Worm (Caenorhabditis elegans) whole organism, L1 larva: ENCODE measurements around the gene K09F6.11.
"Not testable (repeated sequence)": the region's sequence is repeated elsewhere in the genome, so short reads cannot be mapped to it uniquely, and the experiment has no call there.

ENCODE experiments used
- C04F5.9 ChIP-seq: sonication (generic microtip); optimal IDR thresholded peaks from 2 replicates; lab custom pipeline; 2016; ENCODE audit warnings: missing genetic modification characterization, missing compliant biosample characterization
- blmp-1 ChIP-seq: fragments of 150-350 bp; optimal IDR thresholded peaks from 2 replicates; lab custom pipeline; 2014; ENCODE audit warnings: missing biosample characterization, missing genetic modification characterization
- ceh-8 ChIP-seq: fragments of 200-800 bp; sonication (Bioruptor generic); optimal IDR thresholded peaks from 2 replicates; lab custom pipeline; 2018; ENCODE audit warnings: mild to moderate bottlenecking, missing genetic modification characterization, moderate library complexity, missing compliant biosample characterization
- ces-1 ChIP-seq: fragments of 150-350 bp; optimal IDR thresholded peaks from 2 replicates; lab custom pipeline; 2014; ENCODE audit warnings: missing biosample characterization, missing genetic modification reagents, missing genetic modification characterization
- efl-1 ChIP-seq, 4 experiments: fragments of 150-350 bp; optimal IDR thresholded peaks in 3 of 4; peaks in 1 of 4; 1 replicate in 1 of 4; 2 replicates in 3 of 4; lab custom pipeline; 2014; ENCODE audit warnings: missing biosample characterization in 2 of 4, missing genetic modification characterization in 2 of 4, missing genetic modification reagents in 2 of 4
- egl-13 ChIP-seq: sonication (generic microtip); optimal IDR thresholded peaks from 2 replicates; lab custom pipeline; 2016; ENCODE audit warnings: missing genotype, missing genetic modification reagents, missing genetic modification characterization, missing compliant biosample characterization
- egl-27 ChIP-seq, 2 experiments: fragments of 150-350 bp in 1 of 2; sonication (generic microtip); optimal IDR thresholded peaks; 3 replicates each; lab custom pipeline; 2017 to 2018; ENCODE audit warnings: missing biosample characterization in 2 of 2, missing genetic modification characterization in 2 of 2, missing genetic modification reagents in 2 of 2
- ets-5 ChIP-seq: fragments of 200-800 bp; sonication (Bioruptor generic); IDR thresholded peaks from 2 replicates; pipeline ENCODE4 v1.3.6; 2022; ENCODE audit warnings: missing genetic modification characterization, missing compliant biosample characterization
- grh-1 ChIP-seq: fragments of 200-800 bp; sonication (Bioruptor generic); IDR thresholded peaks from 2 replicates; pipeline ENCODE4 v1.3.6; 2022; ENCODE audit warnings: missing genetic modification reagents, missing genetic modification characterization, missing compliant biosample characterization
- isw-1 ChIP-seq: fragments of 200-800 bp; sonication (Bioruptor generic); IDR thresholded peaks from 2 replicates; pipeline ENCODE4 v1.3.6; 2022; ENCODE audit warnings: missing genetic modification characterization, missing compliant biosample characterization
- lin-14 ChIP-seq: fragments of 200-800 bp; sonication (Bioruptor generic); optimal IDR thresholded peaks from 2 replicates; lab custom pipeline; 2018; ENCODE audit warnings: mild to moderate bottlenecking, missing genetic modification characterization, moderate library complexity, missing compliant biosample characterization
- lsy-2 ChIP-seq, 2 experiments: fragments of 150-350 bp; optimal IDR thresholded peaks; 2 replicates each; lab custom pipeline; 2014; ENCODE audit warnings: missing biosample characterization in 2 of 2, missing genetic modification characterization in 2 of 2
- mdl-1 ChIP-seq, 2 experiments: fragments of 150-350 bp; optimal IDR thresholded peaks; 2 replicates each; lab custom pipeline; 2014 to 2017; ENCODE audit warnings: missing biosample characterization in 2 of 2, missing genetic modification characterization in 2 of 2, inconsistent platforms in 1 of 2
- mep-1 ChIP-seq: fragments of 150-350 bp; optimal IDR thresholded peaks from 2 replicates; lab custom pipeline; 2014; ENCODE audit warnings: missing biosample characterization, missing genetic modification characterization
- nhr-12 ChIP-seq: sonication (generic microtip); optimal IDR thresholded peaks from 2 replicates; lab custom pipeline; 2017; ENCODE audit warnings: missing biosample characterization, missing genetic modification characterization
- nhr-71 ChIP-seq: sonication (generic microtip); optimal IDR thresholded peaks from 2 replicates; lab custom pipeline; 2016; ENCODE audit warnings: mild to moderate bottlenecking, missing genetic modification characterization, moderate library complexity, missing compliant biosample characterization
- nhr-76 ChIP-seq: sonication (generic microtip); optimal IDR thresholded peaks from 2 replicates; lab custom pipeline; 2017; ENCODE audit warnings: missing biosample characterization, missing genetic modification characterization
- nhr-77 ChIP-seq: fragments of 150-350 bp; optimal IDR thresholded peaks from 2 replicates; lab custom pipeline; 2014; ENCODE audit warnings: missing biosample characterization, missing genetic modification characterization
- nhr-84 ChIP-seq: sonication (generic microtip); optimal IDR thresholded peaks from 2 replicates; lab custom pipeline; 2017; ENCODE audit warnings: missing biosample characterization, missing genetic modification characterization
- nhr-85 ChIP-seq: sonication (generic microtip); peaks from one replicate; lab custom pipeline; 2016; ENCODE audit warnings: missing genetic modification characterization, inconsistent platforms, missing compliant biosample characterization
- snpc-4 ChIP-seq: fragments of 150-350 bp; optimal IDR thresholded peaks from 2 replicates; lab custom pipeline; 2014; ENCODE audit warnings: missing biosample characterization, missing genetic modification characterization
- sox-4 ChIP-seq: sonication (generic microtip); optimal IDR thresholded peaks from 2 replicates; lab custom pipeline; 2016; ENCODE audit warnings: missing genetic modification characterization, missing compliant biosample characterization
- swsn-7 ChIP-seq: sonication (generic microtip); optimal IDR thresholded peaks from 2 replicates; lab custom pipeline; 2016; ENCODE audit warnings: missing genetic modification characterization, missing compliant biosample characterization
- tbx-2 ChIP-seq: sonication (generic microtip); optimal IDR thresholded peaks from 2 replicates; lab custom pipeline; 2016; ENCODE audit warnings: missing genetic modification characterization, missing compliant biosample characterization
- unc-130 ChIP-seq: fragments of 150-350 bp; optimal IDR thresholded peaks from 2 replicates; lab custom pipeline; 2017; ENCODE audit warnings: missing biosample characterization, missing genetic modification characterization, inconsistent platforms
- unc-30 ChIP-seq: sonication (generic microtip); optimal IDR thresholded peaks from 2 replicates; lab custom pipeline; 2017; ENCODE audit warnings: missing biosample characterization, missing genetic modification characterization
- unc-86 ChIP-seq: sonication (generic microtip); optimal IDR thresholded peaks from 2 replicates; lab custom pipeline; 2016; ENCODE audit warnings: missing genetic modification characterization, missing compliant biosample characterization
- vab-15 ChIP-seq: sonication (generic microtip); optimal IDR thresholded peaks from 2 replicates; lab custom pipeline; 2017; ENCODE audit warnings: missing genotype, mild to moderate bottlenecking, missing genetic modification characterization, missing compliant biosample characterization

The K09F6.11 gene

ce11 chrII:2279839-2280238, at the start of gene K09F6.11:
Gene K09F6.11 (plus strand): TSS chrII:2280139.
- TF ChIP-seq sox-4 (tag; lab: Kevin White, UChicago) (no peak), nhr-12 (tag; lab: Kevin White, UChicago) (no peak), ces-1 (GFP tag; lab: Kevin White, UChicago) (no peak), vab-15 (no peak), C04F5.9 (no peak)

ce11 chrII:2230368-2230767, 49.6 kb upstream of the K09F6.11 start:
- TF ChIP-seq egl-13 (tag; lab: Kevin White, UChicago) (no peak), nhr-85 (tag; lab: Kevin White, UChicago) (peak; percentile 4)

- TF ChIP-seq efl-1 (optimal IDR thresholded peaks at IDR 0.05; lab: Kevin White, UChicago): peak; percentile 9 to 15
- not testable (repeated sequence) for TF ChIP-seq efl-1 (GFP tag; optimal IDR thresholded peaks at IDR 0.05 in 1 of 2; lab: Kevin White, UChicago)
- peak; percentile 57 for TF ChIP-seq isw-1 (GFP tag; lab: Robert Waterston, UW)
- peak; percentile 60 to 90 for TF ChIP-seq lsy-2 (tag; optimal IDR thresholded peaks at IDR 0.05; lab: Kevin White, UChicago)
- TF ChIP-seq, all 84 proteins: peak for 3; not testable (repeated sequence) for 81
Measured at ce11 chrII:2232429-2232828, 47.5 kb upstream of the K09F6.11 start, which contains the start of gene F54A3.6. Gene F54A3.6 (minus strand): TSS chrII:2232470.

ce11 chrII:2233240-2233639, 46.7 kb upstream of the K09F6.11 start, which contains the start of gene cct-3:
Gene cct-3 (plus strand): TSS chrII:2233540.
- TF ChIP-seq mdl-1 (tag; optimal IDR thresholded peaks at IDR 0.05; lab: Kevin White, UChicago) (no peak), nhr-77 (tag; lab: Kevin White, UChicago) (no peak), nhr-12 (tag; lab: Kevin White, UChicago) (no peak), nhr-84 (no peak), unc-86 (no peak), efl-1 (optimal IDR thresholded peaks at IDR 0.05; lab: Kevin White, UChicago) (no peak), efl-1 (GFP tag; optimal IDR thresholded peaks at IDR 0.05 in 1 of 2; lab: Kevin White, UChicago) (peak in 1 of 2 experiments; percentile 59)

- TF ChIP-seq unc-30 (tag; lab: Kevin White, UChicago) (no peak), blmp-1 (no peak), grh-1 (GFP tag; lab: Robert Waterston, UW) (no peak), ces-1 (GFP tag; lab: Kevin White, UChicago) (no peak), nhr-76 (no peak), lin-14 (GFP tag; lab: Kevin White, UChicago) (no peak), egl-27 (tag; optimal IDR thresholded peaks at IDR 0.05; lab: Kevin White, UChicago) (no peak), snpc-4 (tag; lab: Kevin White, UChicago) (no peak), tbx-2 (no peak), ceh-8 (no peak), ets-5 (GFP tag; lab: Robert Waterston, UW) (no peak), mep-1 (tag; lab: Kevin White, UChicago) (no peak), nhr-71 (no peak), mdl-1 (tag; optimal IDR thresholded peaks at IDR 0.05; lab: Kevin White, UChicago) (no peak), nhr-85 (tag; lab: Kevin White, UChicago) (no peak)
- TF ChIP-seq, all 84 proteins: peak for 0
Measured at ce11 chrII:2236352-2236751, 43.6 kb upstream of the K09F6.11 start.

- no peak for TF ChIP-seq efl-1 (optimal IDR thresholded peaks at IDR 0.05; lab: Kevin White, UChicago)
- peak in 1 of 2 experiments; percentile 54 for TF ChIP-seq efl-1 (GFP tag; optimal IDR thresholded peaks at IDR 0.05 in 1 of 2; lab: Kevin White, UChicago)
- TF ChIP-seq mdl-1 (tag; optimal IDR thresholded peaks at IDR 0.05; lab: Kevin White, UChicago): no peak
- TF ChIP-seq nhr-85 (tag; lab: Kevin White, UChicago): peak; percentile 7
Measured at ce11 chrII:2243342-2243741, 36.6 kb upstream of the K09F6.11 start, which contains the start of gene F54A3.2. Gene F54A3.2 (plus strand): TSS chrII:2243642.

- TF ChIP-seq unc-130 (tag; lab: Kevin White, UChicago) (no peak), swsn-7 (no peak), tbx-2 (no peak), ceh-8 (peak; percentile 8), nhr-84 (no peak)
- TF ChIP-seq, all 84 proteins: peak for 1
Measured at ce11 chrII:2251617-2252016, 28.3 kb upstream of the K09F6.11 start.
